Worm (Caenorhabditis elegans): ENCODE results near the gene ZK856.11.

ce11 chrV:10228360-10228759, 23.6 kb upstream of the ZK856.11 start, which contains the start of gene fipr-4:
- TF ChIP-seq aly-1 (tag; optimal IDR thresholded peaks at IDR 0.05) (no peak), ama-1 (optimal IDR thresholded peaks at IDR 0.05) (no peak), tra-4 (tag; optimal IDR thresholded peaks at IDR 0.05) (no peak), sea-1 (GFP tag; conservative IDR thresholded peaks at IDR 0.05) (no peak), tbx-37 (GFP tag; conservative IDR thresholded peaks at IDR 0.05) (no peak), ceh-36 (tag; optimal IDR thresholded peaks at IDR 0.05) (no peak), flt-1 (GFP tag; IDR thresholded peaks at IDR 0.05) (no peak), hmbx-1 (tag; optimal IDR thresholded peaks at IDR 0.05) (no peak), scrt-1 (GFP tag; IDR thresholded peaks at IDR 0.05) (no peak), B0310.2 (tag; optimal IDR thresholded peaks at IDR 0.05) (no peak)
